Worm (Caenorhabditis elegans) whole organism, L2 larva: ENCODE measurements around the gene ZK892.3.
"Not testable (repeated sequence)": the region's sequence is repeated elsewhere in the genome, so short reads cannot be mapped to it uniquely, and the experiment has no call there.

ENCODE experiments used
- C34F6.9 ChIP-seq: fragments of 150-350 bp; optimal IDR thresholded peaks from 2 replicates; lab custom pipeline; 2014; ENCODE audit warnings: missing biosample characterization, missing genetic modification characterization
- Y55F3AM.14 ChIP-seq: fragments of 200-800 bp; sonication (Bioruptor generic); optimal IDR thresholded peaks from 2 replicates; lab custom pipeline; 2018; ENCODE audit warnings: mild to moderate bottlenecking, missing genetic modification characterization, missing compliant biosample characterization
- ZK546.5 ChIP-seq: sonication (generic microtip); optimal IDR thresholded peaks from 2 replicates; lab custom pipeline; 2017; ENCODE audit warnings: missing biosample characterization, missing genetic modification characterization
- alr-1 ChIP-seq: fragments of 150-350 bp; optimal IDR thresholded peaks from 2 replicates; lab custom pipeline; 2014; ENCODE audit warnings: missing biosample characterization, missing genetic modification characterization
- blmp-1 ChIP-seq: sonication (generic microtip); optimal IDR thresholded peaks from 2 replicates; lab custom pipeline; 2017; ENCODE audit warnings: missing genetic modification characterization, mild to moderate bottlenecking, missing compliant biosample characterization, antibody characterized with exemption, moderate library complexity; ENCODE audit not compliant: insufficient read depth
- ceh-16 ChIP-seq: fragments of 150-350 bp; optimal IDR thresholded peaks from 2 replicates; lab custom pipeline; 2014; ENCODE audit warnings: missing biosample characterization, missing genetic modification characterization
- crh-2 ChIP-seq: sonication (generic microtip); optimal IDR thresholded peaks from 2 replicates; lab custom pipeline; 2017; ENCODE audit warnings: missing biosample characterization, missing genetic modification characterization
- dmd-4 ChIP-seq: sonication (generic microtip); optimal IDR thresholded peaks from 2 replicates; lab custom pipeline; 2017; ENCODE audit warnings: missing biosample characterization, missing genetic modification characterization
- elt-3 ChIP-seq: sonication (generic microtip); optimal IDR thresholded peaks from 2 replicates; lab custom pipeline; 2017; ENCODE audit warnings: missing biosample characterization, missing genetic modification characterization
- fos-1 ChIP-seq: fragments of 150-350 bp; optimal IDR thresholded peaks from 2 replicates; lab custom pipeline; 2014; ENCODE audit warnings: missing biosample characterization, missing genetic modification characterization
- lin-11 ChIP-seq: fragments of 150-350 bp; sonication (generic microtip); optimal IDR thresholded peaks from 2 replicates; lab custom pipeline; 2014; ENCODE audit warnings: missing biosample characterization, missing genetic modification characterization, inconsistent platforms, mixed read lengths
- lin-13 ChIP-seq: fragments of 150-350 bp; optimal IDR thresholded peaks from 2 replicates; lab custom pipeline; 2014; ENCODE audit warnings: missing biosample characterization, missing genetic modification reagents, missing genetic modification characterization
- lsy-2 ChIP-seq, 2 experiments: fragments of 150-350 bp in 1 of 2; sonication (generic microtip) in 1 of 2; optimal IDR thresholded peaks; 2 replicates each; lab custom pipeline; 2014 to 2017; ENCODE audit warnings: missing biosample characterization in 2 of 2, missing genetic modification characterization in 2 of 2
- mab-5 ChIP-seq: fragments of 150-350 bp; optimal IDR thresholded peaks from 2 replicates; lab custom pipeline; 2014; ENCODE audit warnings: missing biosample characterization, missing genetic modification characterization
- nhr-10 ChIP-seq: sonication (generic microtip); optimal IDR thresholded peaks from 2 replicates; lab custom pipeline; 2017; ENCODE audit warnings: missing biosample characterization, missing genetic modification characterization
- nhr-129 ChIP-seq: fragments of 150-350 bp; optimal IDR thresholded peaks from 2 replicates; lab custom pipeline; 2014; ENCODE audit warnings: missing biosample characterization, missing genetic modification characterization
- nhr-21 ChIP-seq: fragments of 150-350 bp; optimal IDR thresholded peaks from 2 replicates; lab custom pipeline; 2014; ENCODE audit warnings: missing biosample characterization, missing genetic modification characterization
- nhr-23 ChIP-seq: fragments of 150-350 bp; optimal IDR thresholded peaks from 2 replicates; lab custom pipeline; 2014; ENCODE audit warnings: missing biosample characterization, missing genetic modification reagents, missing genetic modification characterization
- nhr-237 ChIP-seq: fragments of 150-350 bp; optimal IDR thresholded peaks from 2 replicates; lab custom pipeline; 2014; ENCODE audit warnings: missing biosample characterization, missing genetic modification characterization
- nhr-25 ChIP-seq: fragments of 150-350 bp; sonication (generic microtip); optimal IDR thresholded peaks from 3 replicates; lab custom pipeline; 2014; ENCODE audit warnings: missing biosample characterization, missing genetic modification characterization
- nhr-6 ChIP-seq: fragments of 150-350 bp; optimal IDR thresholded peaks from 2 replicates; lab custom pipeline; 2014; ENCODE audit warnings: missing biosample characterization, missing genetic modification characterization
- peb-1 ChIP-seq: fragments of 150-350 bp; optimal IDR thresholded peaks from 2 replicates; lab custom pipeline; 2014; ENCODE audit warnings: missing biosample characterization, missing genetic modification characterization
- sem-4 ChIP-seq: fragments of 150-350 bp; optimal IDR thresholded peaks from 2 replicates; lab custom pipeline; 2014; ENCODE audit warnings: missing biosample characterization, missing genetic modification reagents, missing genetic modification characterization
- skn-1 ChIP-seq: sonication (generic microtip); optimal IDR thresholded peaks from 2 replicates; lab custom pipeline; 2017; ENCODE audit warnings: missing biosample characterization, missing genetic modification characterization
- sma-3 ChIP-seq: sonication (generic microtip); optimal IDR thresholded peaks from 2 replicates; lab custom pipeline; 2016; ENCODE audit warnings: missing genetic modification reagents, missing genetic modification characterization, missing compliant biosample characterization
- sma-9 ChIP-seq, 2 experiments: fragments of 150-350 bp in 1 of 2; sonication (generic microtip) in 1 of 2; optimal IDR thresholded peaks; 2 replicates each; lab custom pipeline; 2014 to 2016; ENCODE audit warnings: missing genetic modification characterization in 2 of 2, mild to moderate bottlenecking in 1 of 2, missing biosample characterization in 1 of 2, missing compliant biosample characterization in 1 of 2, missing genetic modification reagents in 1 of 2, moderate library complexity in 1 of 2
- unc-39 ChIP-seq: fragments of 150-350 bp; optimal IDR thresholded peaks from 2 replicates; lab custom pipeline; 2014; ENCODE audit warnings: missing biosample characterization, missing genetic modification characterization
- unc-55 ChIP-seq: fragments of 150-350 bp; sonication (generic microtip); optimal IDR thresholded peaks from 3 replicates; lab custom pipeline; 2014; ENCODE audit warnings: missing biosample characterization, missing genetic modification reagents, missing genetic modification characterization
- unc-62 ChIP-seq: fragments of 150-350 bp; optimal IDR thresholded peaks from 2 replicates; lab custom pipeline; 2014; ENCODE audit warnings: missing biosample characterization, missing genetic modification reagents, missing genetic modification characterization
- ztf-1 ChIP-seq: fragments of 200-800 bp; sonication (Bioruptor generic); conservative IDR thresholded peaks from 2 replicates; pipeline ENCODE4 v1.3.6; 2022; ENCODE audit warnings: missing genetic modification characterization, missing compliant biosample characterization
- ztf-11 ChIP-seq: sonication (generic microtip); optimal IDR thresholded peaks from 2 replicates; lab custom pipeline; 2017; ENCODE audit warnings: missing biosample characterization, missing genetic modification characterization

ZK892.3 gene

DNA sequence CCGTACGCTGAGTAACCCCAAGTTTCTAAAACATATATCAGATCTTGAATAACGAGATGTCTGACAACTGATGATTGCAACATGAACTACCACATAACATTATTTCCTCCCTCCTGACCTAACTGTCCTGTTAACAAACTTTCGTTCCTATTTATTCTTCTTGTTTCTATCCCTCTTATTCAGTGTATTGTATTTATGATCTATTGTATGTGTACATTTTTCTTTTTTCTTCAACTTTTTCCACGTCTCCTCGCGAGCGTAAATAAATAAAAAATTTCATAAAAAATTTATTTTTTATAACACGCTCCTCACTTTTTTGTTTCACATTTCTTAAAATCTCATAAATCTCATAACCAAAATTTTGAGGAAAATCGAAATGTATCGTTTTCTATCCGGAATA lies 4.6 kb downstream of the ZK892.3 start, which contains the start of gene ZK892.4:
TSS of gene ZK892.4 (plus strand) at position 301 of the 400 bp plus-strand sequence.
- TF ChIP-seq dmd-4 (tag; lab: Kevin White, UChicago); nhr-6; sma-9 (GFP tag; optimal IDR thresholded peaks at IDR 0.05; lab: Kevin White, UChicago); sma-9 (tag; optimal IDR thresholded peaks at IDR 0.05; lab: Kevin White, UChicago): not testable (repeated sequence)

DNA sequence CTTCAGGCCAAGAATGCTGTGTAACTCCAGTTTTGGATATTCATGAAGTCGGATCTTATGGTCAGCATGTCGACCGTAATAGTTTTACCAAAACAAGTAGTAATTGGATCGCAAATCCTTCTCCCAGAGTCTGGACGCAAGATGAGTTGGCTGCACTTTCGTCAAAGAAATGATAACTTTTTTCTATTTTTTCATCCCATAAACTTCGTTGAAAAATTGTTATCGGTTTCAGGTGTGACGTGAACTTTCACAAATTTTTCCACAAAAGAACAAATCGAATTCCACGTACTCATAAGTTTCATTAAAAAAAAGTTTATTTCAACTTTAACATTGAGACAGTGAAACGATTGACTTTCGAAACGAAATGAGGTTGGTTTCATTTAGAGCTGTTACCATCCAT lies 6.3 kb downstream of the ZK892.3 start, which contains the start of gene ZK892.5:
TSS of gene ZK892.5 (plus strand) at position 301 of the 400 bp plus-strand sequence.
- no peak for TF ChIP-seq ztf-11 (tag; lab: Kevin White, UChicago)
- TF ChIP-seq unc-39 (tag; lab: Kevin White, UChicago): no peak
- TF ChIP-seq peb-1 (tag; lab: Kevin White, UChicago): no peak
- no peak for TF ChIP-seq elt-3 (tag; lab: Kevin White, UChicago)
- TF ChIP-seq lin-13 (GFP tag; lab: Kevin White, UChicago): no peak
- TF ChIP-seq unc-62 (GFP tag; lab: Kevin White, UChicago): no peak
- TF ChIP-seq sma-9 (GFP tag; optimal IDR thresholded peaks at IDR 0.05; lab: Kevin White, UChicago): no peak
- no peak for TF ChIP-seq sma-9 (tag; optimal IDR thresholded peaks at IDR 0.05; lab: Kevin White, UChicago)
- TF ChIP-seq fos-1: no peak
- no peak for TF ChIP-seq dmd-4 (tag; lab: Kevin White, UChicago)
- no peak for TF ChIP-seq nhr-23 (tag; lab: Kevin White, UChicago)
- no peak for TF ChIP-seq C34F6.9 (tag; lab: Kevin White, UChicago)
- TF ChIP-seq nhr-10 (tag; lab: Kevin White, UChicago): no peak
- TF ChIP-seq blmp-1 (tag; lab: Kevin White, UChicago): no peak
- TF ChIP-seq ceh-16 (tag; lab: Kevin White, UChicago): no peak
- no peak for TF ChIP-seq sma-3 (GFP tag; lab: Kevin White, UChicago)
- no peak for TF ChIP-seq lin-11
- TF ChIP-seq unc-55 (GFP tag; lab: Kevin White, UChicago): no peak
- no peak for TF ChIP-seq crh-2 (tag; lab: Kevin White, UChicago)
- TF ChIP-seq lsy-2 (tag; optimal IDR thresholded peaks at IDR 0.05; lab: Kevin White, UChicago): no peak

- TF ChIP-seq nhr-129 (tag; lab: Kevin White, UChicago) (no peak), crh-2 (tag; lab: Kevin White, UChicago) (no peak), nhr-6 (no peak), mab-5 (tag; lab: Kevin White, UChicago) (no peak), lin-13 (GFP tag; lab: Kevin White, UChicago) (no peak), nhr-237 (tag; lab: Kevin White, UChicago) (no peak), nhr-21 (tag; lab: Kevin White, UChicago) (no peak)
These were observed 6.9 kb downstream of the ZK892.3 start for ce11 chrII:10008552-10008951.

ce11 chrII:10010914-10011313 lies 9.3 kb downstream of the ZK892.3 start:
- TF ChIP-seq nhr-25: peak; percentile 70
- TF ChIP-seq sem-4: no peak

DNA sequence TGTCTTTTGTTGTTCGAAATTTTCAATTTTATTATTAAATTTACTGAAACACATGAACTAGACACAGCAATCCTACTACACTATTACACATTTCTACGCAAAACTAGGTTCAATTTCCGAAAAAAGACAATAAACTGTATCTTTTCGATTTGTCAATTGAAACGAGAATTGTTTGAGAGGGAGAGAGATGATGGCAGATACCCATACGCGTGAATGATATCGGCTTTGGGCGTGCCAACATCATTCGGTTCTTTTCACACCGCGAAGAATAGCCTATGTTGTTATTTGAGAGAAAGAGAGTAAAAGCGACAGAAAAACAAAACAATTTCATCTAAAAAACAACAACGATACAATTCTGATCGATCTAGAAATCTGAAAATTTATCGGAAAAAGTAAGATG lies 10.1 kb downstream of the ZK892.3 start:
- TF ChIP-seq ceh-16 (tag; lab: Kevin White, UChicago) (no peak), Y55F3AM.14 (GFP tag; lab: Kevin White, UChicago) (no peak), sma-9 (GFP tag; optimal IDR thresholded peaks at IDR 0.05; lab: Kevin White, UChicago) (no peak), sma-9 (tag; optimal IDR thresholded peaks at IDR 0.05; lab: Kevin White, UChicago) (no peak), alr-1 (no peak), fos-1 (no peak), C34F6.9 (tag; lab: Kevin White, UChicago) (no peak), nhr-23 (tag; lab: Kevin White, UChicago) (no peak), nhr-6 (no peak), peb-1 (tag; lab: Kevin White, UChicago) (no peak), sma-3 (GFP tag; lab: Kevin White, UChicago) (peak; percentile 43), ZK546.5 (tag; lab: Kevin White, UChicago) (no peak), ztf-1 (no peak), mab-5 (tag; lab: Kevin White, UChicago) (no peak), lin-13 (GFP tag; lab: Kevin White, UChicago) (no peak), nhr-25 (peak; percentile 21), ztf-11 (tag; lab: Kevin White, UChicago) (no peak), skn-1 (tag; lab: Kevin White, UChicago) (no peak)
